Fruit fly (Drosophila melanogaster) whole organism, wandering third instar larva: Measurements from ENCODE around the gene BtbVII.

Source experiments
- Dfd ChIP-seq: fragments of >200 bp; optimal IDR thresholded peaks from 2 replicates; lab custom pipeline; 2017; ENCODE audit warnings: missing biosample characterization, missing genetic modification characterization
- Hr78 ChIP-seq: fragments of >200 bp; optimal IDR thresholded peaks from 2 replicates; lab custom pipeline; 2017; ENCODE audit warnings: missing biosample characterization, missing genetic modification characterization
- Myc ChIP-seq: fragments of >200 bp; optimal IDR thresholded peaks from 2 replicates; lab custom pipeline; 2017
- dl ChIP-seq, 2 experiments: fragments of 175-275, 200-275 bp in 1 of 2; fragments of 200-275 bp in 1 of 2; sonication (Bioruptor generic); optimal IDR thresholded peaks; lab custom pipeline; 2018; ENCODE audit warnings: mild to moderate bottlenecking in 2 of 2, missing biosample characterization in 2 of 2, missing genetic modification characterization in 2 of 2, moderate library complexity in 2 of 2; ENCODE audit not compliant: partially characterized antibody in 2 of 2, insufficient read depth in 1 of 2
- jim ChIP-seq: fragments of 175-275, 200-325 bp; sonication (Bioruptor generic); optimal IDR thresholded peaks from 2 replicates; lab custom pipeline; 2016; ENCODE audit warnings: missing biosample characterization, mild to moderate bottlenecking, missing genetic modification characterization
- pan ChIP-seq: fragments of >200 bp; optimal IDR thresholded peaks from 2 replicates; lab custom pipeline; 2017
- psq ChIP-seq: fragments of 200-800 bp; sonication (Bioruptor generic); optimal IDR thresholded peaks from 3 replicates; lab custom pipeline; 2017; ENCODE audit warnings: missing biosample characterization, mild to moderate bottlenecking, missing genetic modification characterization, moderate library complexity

- no peak for TF ChIP-seq Dfd (GFP tag; lab: Kevin White, UChicago)
- no peak for TF ChIP-seq Myc (lab: Kevin White, UChicago)
- TF ChIP-seq pan (lab: Kevin White, UChicago) = no peak
- peak; percentile 1 for TF ChIP-seq psq (GFP tag; lab: Kevin White, UChicago)
- TF ChIP-seq dl (GFP tag; optimal IDR thresholded peaks at IDR 0.05; lab: Kevin White, UChicago; ENCODE audit: insufficient read depth in 1 of 2, partially characterized antibody in 2 of 2) = peak in 1 of 2 experiments; percentile 10
- no peak for TF ChIP-seq jim (GFP tag; lab: Kevin White, UChicago)
- no peak for TF ChIP-seq Hr78 (GFP tag; lab: Kevin White, UChicago)
Observed at dm6 chr3L:3127544-3127943, 20.9 kb upstream of the BtbVII start, which contains the start of gene promL.
